Worm (Caenorhabditis elegans): ENCODE data around the gene C39E9.12.

Gene C39E9.12

ce11 chrIV:13107359-13107758, 13.6 kb downstream of the C39E9.12 start, which contains the start of gene B0564.2:
Gene B0564.2 (plus strand): TSS chrIV:13107659.
- TF ChIP-seq unc-62 (GFP tag; optimal IDR thresholded peaks at IDR 0.05), result no peak

- TF ChIP-seq unc-62 (GFP tag; optimal IDR thresholded peaks at IDR 0.05), result no peak
Measured at ce11 chrIV:13108430-13108829, 14.6 kb downstream of the C39E9.12 start.

- no peak for TF ChIP-seq unc-62 (GFP tag; optimal IDR thresholded peaks at IDR 0.05)
Measured at ce11 chrIV:13109751-13110150, 15.9 kb downstream of the C39E9.12 start, which contains the start of gene best-1. Gene best-1 (minus strand): TSS chrIV:13109779.

ce11 chrIV:13110876-13111275, 17.1 kb downstream of the C39E9.12 start:
- TF ChIP-seq unc-62 (GFP tag; optimal IDR thresholded peaks at IDR 0.05), result no peak

- TF ChIP-seq unc-62 (GFP tag; optimal IDR thresholded peaks at IDR 0.05), result no peak
Measured at ce11 chrIV:13112982-13113381, 19.2 kb downstream of the C39E9.12 start, which contains the start of gene best-2. Gene best-2 (minus strand): TSS chrIV:13113082.

- no peak for TF ChIP-seq unc-62 (GFP tag; optimal IDR thresholded peaks at IDR 0.05)
Measured at ce11 chrIV:13116679-13117078, 22.9 kb downstream of the C39E9.12 start.

- no peak for TF ChIP-seq unc-62 (GFP tag; optimal IDR thresholded peaks at IDR 0.05)
Measured at ce11 chrIV:13118794-13119193, 25.0 kb downstream of the C39E9.12 start, which contains the start of gene unc-30. Gene unc-30 (plus strand): TSS chrIV:13118977.

- no peak for TF ChIP-seq unc-62 (GFP tag; optimal IDR thresholded peaks at IDR 0.05)
Measured at ce11 chrIV:13121396-13121795, 27.6 kb downstream of the C39E9.12 start.

- no peak for TF ChIP-seq unc-62 (GFP tag; optimal IDR thresholded peaks at IDR 0.05)
Measured at ce11 chrIV:13125999-13126398, 32.2 kb downstream of the C39E9.12 start.

ce11 chrIV:13127720-13128119, 33.9 kb downstream of the C39E9.12 start:
- no peak for TF ChIP-seq unc-62 (GFP tag; optimal IDR thresholded peaks at IDR 0.05)

ce11 chrIV:13142254-13142653, 48.4 kb downstream of the C39E9.12 start, which contains the start of gene spe-43:
Gene spe-43 (minus strand): TSS chrIV:13142354.
- TF ChIP-seq unc-62 (GFP tag; optimal IDR thresholded peaks at IDR 0.05), result no peak
